Fruit fly (Drosophila melanogaster) whole organism, embryonic: Measurements from ENCODE around the gene simj.

ENCODE experiments used
- Abd-B ChIP-seq: fragments of 200-800 bp; sonication (Bioruptor generic); optimal IDR thresholded peaks from 2 replicates; lab custom pipeline; 2018; ENCODE audit warnings: missing biosample characterization, mild to moderate bottlenecking, missing genetic modification characterization, moderate library complexity
- Aef1 ChIP-seq: fragments of 200-800 bp; sonication (Bioruptor generic); IDR thresholded peaks from 3 replicates; pipeline ENCODE4 v1.3.6; 2022; ENCODE audit warnings: missing biosample characterization, missing genetic modification characterization
- B-H2 ChIP-seq: fragments of 200-800 bp; sonication (Bioruptor generic); optimal IDR thresholded peaks from 2 replicates; lab custom pipeline; 2018; ENCODE audit warnings: missing biosample characterization, mild to moderate bottlenecking, missing genetic modification characterization
- CG10147 ChIP-seq: fragments of 200-800 bp; sonication (Bioruptor generic); optimal IDR thresholded peaks from 2 replicates; lab custom pipeline; 2019; ENCODE audit warnings: missing biosample characterization, mild to moderate bottlenecking, missing genetic modification characterization, moderate library complexity
- CG10431 ChIP-seq: fragments of 200-800 bp; sonication (Bioruptor generic); optimal IDR thresholded peaks from 3 replicates; lab custom pipeline; 2018; ENCODE audit warnings: missing biosample characterization, mild to moderate bottlenecking, missing genetic modification characterization
- CG10654 ChIP-seq: fragments of 200-800 bp; sonication (Bioruptor generic); optimal IDR thresholded peaks from 2 replicates; lab custom pipeline; 2016; ENCODE audit warnings: missing biosample characterization, missing genetic modification characterization
- CG11398 ChIP-seq: fragments of 200-800 bp; sonication (Bioruptor generic); optimal IDR thresholded peaks from 2 replicates; lab custom pipeline; 2016; ENCODE audit warnings: missing biosample characterization, missing genetic modification characterization
- CG11560 ChIP-seq: fragments of 200-800 bp; sonication (Bioruptor generic); IDR thresholded peaks from 3 replicates; pipeline ENCODE4 v1.3.6; 2022; ENCODE audit warnings: missing biosample characterization, missing genetic modification characterization
- CG12219 ChIP-seq: fragments of 200-800 bp; sonication (Bioruptor generic); optimal IDR thresholded peaks from 3 replicates; lab custom pipeline; 2018; ENCODE audit warnings: missing biosample characterization, mild to moderate bottlenecking, missing genetic modification characterization
- CG14965 ChIP-seq: fragments of 200-800 bp; sonication (Bioruptor generic); optimal IDR thresholded peaks from 2 replicates; lab custom pipeline; 2016; ENCODE audit warnings: missing biosample characterization, missing genetic modification characterization, borderline replicate concordance
- CG17912 ChIP-seq: fragments of 200-800 bp; sonication (Bioruptor generic); optimal IDR thresholded peaks from 2 replicates; lab custom pipeline; 2018; ENCODE audit warnings: missing biosample characterization, mild to moderate bottlenecking, missing genetic modification characterization
- CG31224 ChIP-seq: fragments of 200-800 bp; sonication (Bioruptor generic); IDR thresholded peaks from 2 replicates; pipeline ENCODE4 v1.3.6; 2022; ENCODE audit warnings: missing biosample characterization, missing genetic modification characterization
- CG34422 ChIP-seq: fragments of 200-800 bp; sonication (Bioruptor generic); IDR thresholded peaks from 3 replicates; pipeline ENCODE4 v1.3.6; 2022; ENCODE audit warnings: missing biosample characterization, missing genetic modification characterization
- CG4424 ChIP-seq: fragments of 200-800 bp; sonication (Bioruptor generic); optimal IDR thresholded peaks from 3 replicates; lab custom pipeline; 2016; ENCODE audit warnings: missing biosample characterization, missing genetic modification characterization
- CG4730 ChIP-seq: fragments of 200-800 bp; sonication (Bioruptor generic); IDR thresholded peaks from 2 replicates; pipeline ENCODE4 v1.3.6; 2022; ENCODE audit warnings: missing biosample characterization, missing genetic modification characterization
- CG6654 ChIP-seq: fragments of 200-800 bp; sonication (Bioruptor generic); optimal IDR thresholded peaks from 2 replicates; lab custom pipeline; 2017; ENCODE audit warnings: missing biosample characterization, mild to moderate bottlenecking, missing genetic modification characterization
- CG6683 ChIP-seq: fragments of 200-800 bp; sonication (Bioruptor generic); optimal IDR thresholded peaks from 2 replicates; lab custom pipeline; 2017; ENCODE audit warnings: missing biosample characterization, mild to moderate bottlenecking, missing genetic modification characterization, missing genetic modification reagents
- CG7372 ChIP-seq: fragments of 200-800 bp; sonication (Bioruptor generic); IDR thresholded peaks from 2 replicates; pipeline ENCODE4 v1.3.6; 2022; ENCODE audit warnings: missing biosample characterization, missing genetic modification characterization
- CG7745 ChIP-seq: fragments of 200-800 bp; sonication (Bioruptor generic); optimal IDR thresholded peaks from 2 replicates; lab custom pipeline; 2018; ENCODE audit warnings: missing biosample characterization, mild to moderate bottlenecking, missing genetic modification characterization, moderate library complexity
- CG8388 ChIP-seq: fragments of 200-800 bp; sonication (Bioruptor generic); optimal IDR thresholded peaks from 2 replicates; lab custom pipeline; 2019; ENCODE audit warnings: missing biosample characterization, mild to moderate bottlenecking, missing genetic modification characterization, moderate library complexity
- D19B ChIP-seq: fragments of 200-800 bp; sonication (Bioruptor generic); optimal IDR thresholded peaks from 2 replicates; lab custom pipeline; 2017; ENCODE audit warnings: missing biosample characterization, mild to moderate bottlenecking, missing genetic modification characterization
- Dfd ChIP-seq, 2 experiments: fragments of >200 bp; optimal IDR thresholded peaks; 2 replicates each; lab custom pipeline; 2017; ENCODE audit warnings: missing biosample characterization in 2 of 2, missing genetic modification characterization in 2 of 2
- Dp ChIP-seq: fragments of 200-800 bp; sonication (Bioruptor generic); optimal IDR thresholded peaks from 2 replicates; lab custom pipeline; 2018; ENCODE audit warnings: missing biosample characterization, mild to moderate bottlenecking, missing genetic modification characterization, moderate library complexity
- Elba2 ChIP-seq: fragments of 200-800 bp; sonication (Bioruptor generic); optimal IDR thresholded peaks from 3 replicates; lab custom pipeline; 2016; ENCODE audit warnings: missing biosample characterization, missing genetic modification characterization
- HLH4C ChIP-seq: fragments of 200-800 bp; sonication (Bioruptor generic); IDR thresholded peaks from 3 replicates; pipeline ENCODE4 v1.3.6; 2022; ENCODE audit warnings: missing biosample characterization, missing genetic modification characterization; ENCODE audit not compliant: partially characterized antibody
- Hr78 ChIP-seq, 2 experiments: fragments of 200-800 bp in 1 of 2; fragments of >200 bp in 1 of 2; sonication (Bioruptor generic) in 1 of 2; optimal IDR thresholded peaks; 2 replicates each; lab custom pipeline; 2017 to 2019; ENCODE audit warnings: missing biosample characterization in 2 of 2, missing genetic modification characterization in 2 of 2, mild to moderate bottlenecking in 1 of 2, moderate library complexity in 1 of 2
- MESR4 ChIP-seq: fragments of 200-800 bp; sonication (Bioruptor generic); optimal IDR thresholded peaks from 2 replicates; lab custom pipeline; 2018; ENCODE audit warnings: missing biosample characterization, mild to moderate bottlenecking, missing genetic modification characterization, moderate library complexity
- Max ChIP-seq: fragments of 200-800 bp; sonication (Bioruptor generic); optimal IDR thresholded peaks from 2 replicates; lab custom pipeline; 2016; ENCODE audit warnings: missing biosample characterization, mild to moderate bottlenecking, missing genetic modification characterization
- Mes4 ChIP-seq: fragments of 200-800 bp; sonication (Bioruptor generic); optimal IDR thresholded peaks from 2 replicates; lab custom pipeline; 2016; ENCODE audit warnings: missing biosample characterization, missing genetic modification characterization
- Myb ChIP-seq: fragments of 200-800 bp; sonication (Bioruptor generic); optimal IDR thresholded peaks from 2 replicates; lab custom pipeline; 2016; ENCODE audit warnings: missing biosample characterization, missing genetic modification characterization
- Side ChIP-seq: fragments of 200-800 bp; sonication (Bioruptor generic); optimal IDR thresholded peaks from 2 replicates; lab custom pipeline; 2016; ENCODE audit warnings: missing biosample characterization, missing genetic modification characterization
- Sox100B ChIP-seq: fragments of 200-800 bp; sonication (Bioruptor generic); optimal IDR thresholded peaks from 3 replicates; lab custom pipeline; 2018; ENCODE audit warnings: missing biosample characterization, mild to moderate bottlenecking, missing genetic modification characterization
- TFAM ChIP-seq: fragments of 200-800 bp; sonication (Bioruptor generic); optimal IDR thresholded peaks from 2 replicates; lab custom pipeline; 2017; ENCODE audit warnings: missing biosample characterization, missing genetic modification characterization, inconsistent platforms
- Trl ChIP-seq, 3 experiments: fragments of >200 bp in 2 of 3; fragments of 200-800 bp in 1 of 3; sonication (Bioruptor generic) in 1 of 3; optimal IDR thresholded peaks; 2 replicates in 1 of 3; 3 replicates in 2 of 3; lab custom pipeline; 2016 to 2017; ENCODE audit warnings: missing biosample characterization in 1 of 3, missing genetic modification characterization in 1 of 3
- ash1 ChIP-seq: fragments of 200-800 bp; sonication (Bioruptor generic); optimal IDR thresholded peaks from 2 replicates; lab custom pipeline; 2018; ENCODE audit warnings: missing biosample characterization, mild to moderate bottlenecking, missing genetic modification characterization
- crc ChIP-seq: fragments of 200-800 bp; sonication (Bioruptor generic); optimal IDR thresholded peaks from 2 replicates; lab custom pipeline; 2016; ENCODE audit warnings: missing biosample characterization, missing genetic modification characterization
- dysf ChIP-seq: fragments of 200-800 bp; sonication (Bioruptor generic); IDR thresholded peaks from 3 replicates; pipeline ENCODE4 v1.3.6; 2022; ENCODE audit warnings: missing biosample characterization, missing genetic modification characterization
- eve ChIP-seq, 2 experiments: fragments of >200 bp; optimal IDR thresholded peaks; 2 replicates each; lab custom pipeline; 2017; ENCODE audit warnings: missing biosample characterization in 2 of 2, missing genetic modification characterization in 2 of 2
- gem ChIP-seq: fragments of 200-800 bp; sonication (Bioruptor generic); optimal IDR thresholded peaks from 2 replicates; lab custom pipeline; 2019; ENCODE audit warnings: missing biosample characterization, mild to moderate bottlenecking, missing genetic modification characterization, moderate library complexity
- gsb-n ChIP-seq: fragments of 200-800 bp; sonication (Bioruptor generic); optimal IDR thresholded peaks from 3 replicates; lab custom pipeline; 2018; ENCODE audit warnings: missing biosample characterization, mild to moderate bottlenecking, missing genetic modification characterization
- gt ChIP-seq: fragments of 200-800 bp; sonication (Bioruptor generic); IDR thresholded peaks from 2 replicates; pipeline ENCODE4 v1.3.6; 2022; ENCODE audit warnings: missing biosample characterization, missing genetic modification characterization
- lilli ChIP-seq: fragments of 200-800 bp; sonication (Bioruptor generic); optimal IDR thresholded peaks from 3 replicates; lab custom pipeline; 2016; ENCODE audit warnings: missing biosample characterization, missing genetic modification characterization
- nerfin-2 ChIP-seq: fragments of 200-800 bp; sonication (Bioruptor generic); IDR thresholded peaks from 2 replicates; pipeline ENCODE4 v1.3.6; 2022; ENCODE audit warnings: missing biosample characterization, missing genetic modification characterization; ENCODE audit not compliant: partially characterized antibody
- odd ChIP-seq: fragments of 200-800 bp; sonication (Bioruptor generic); optimal IDR thresholded peaks from 2 replicates; lab custom pipeline; 2017; ENCODE audit warnings: missing biosample characterization, mild to moderate bottlenecking, missing genetic modification characterization
- pfk ChIP-seq: fragments of 200-800 bp; sonication (Bioruptor generic); optimal IDR thresholded peaks from 2 replicates; lab custom pipeline; 2018; ENCODE audit warnings: missing biosample characterization, mild to moderate bottlenecking, missing genetic modification characterization, moderate library complexity
- schlank ChIP-seq: fragments of 200-800 bp; sonication (Bioruptor generic); optimal IDR thresholded peaks from 2 replicates; lab custom pipeline; 2018; ENCODE audit warnings: missing biosample characterization, mild to moderate bottlenecking, missing genetic modification characterization
- stwl ChIP-seq: fragments of 200-800 bp; sonication (Bioruptor generic); optimal IDR thresholded peaks from 3 replicates; lab custom pipeline; 2018; ENCODE audit warnings: missing biosample characterization, mild to moderate bottlenecking, missing genetic modification characterization, moderate library complexity

simj gene

DNA sequence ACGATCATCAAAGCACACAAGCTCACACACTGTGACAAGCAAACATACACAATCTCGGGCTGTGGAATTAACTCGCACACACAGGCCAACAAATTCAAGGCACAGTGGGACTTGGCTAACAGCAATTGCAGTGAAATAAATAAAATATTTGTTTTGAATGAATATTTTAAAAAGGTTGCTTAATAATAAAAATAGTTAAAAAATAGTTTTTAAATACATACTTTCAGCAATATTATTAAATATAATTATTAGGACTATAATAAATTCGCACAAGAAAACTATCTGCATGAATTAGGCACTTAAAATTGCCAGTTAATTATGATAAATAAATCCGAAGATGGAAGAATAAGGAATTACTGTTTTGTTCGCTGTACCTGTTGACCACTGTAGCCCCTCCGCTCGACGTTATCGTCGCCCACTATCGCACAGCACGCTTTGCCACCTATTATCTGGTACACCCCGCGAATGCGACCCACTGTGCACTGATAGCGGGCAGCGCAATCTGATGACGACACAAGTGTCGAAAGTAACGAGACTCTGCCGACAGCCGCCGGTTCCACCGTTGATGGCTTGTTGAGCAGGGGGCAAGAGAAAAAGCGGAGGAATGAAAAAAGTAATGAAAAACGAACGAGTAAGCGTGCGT, 18.3 kb downstream of the simj start (continued):
- peak; percentile 94 for TF ChIP-seq D19B (GFP tag; lab: Kevin White, UChicago)
- TF ChIP-seq Elba2 (GFP tag; lab: Kevin White, UChicago): peak; percentile 37
- TF ChIP-seq Hr78 (GFP tag; optimal IDR thresholded peaks at IDR 0.05; lab: Kevin White, UChicago): peak in 1 of 2 experiments; percentile 91
- peak; percentile 58 for TF ChIP-seq Side (GFP tag; lab: Kevin White, UChicago)
- TF ChIP-seq CG7745 (tag; lab: Kevin White, UChicago): no peak
- peak; percentile 91 for TF ChIP-seq CG6654 (GFP tag; lab: Kevin White, UChicago)
- TF ChIP-seq CG7372 (GFP tag; lab: Robert Waterston, UW): peak; percentile 97

DNA sequence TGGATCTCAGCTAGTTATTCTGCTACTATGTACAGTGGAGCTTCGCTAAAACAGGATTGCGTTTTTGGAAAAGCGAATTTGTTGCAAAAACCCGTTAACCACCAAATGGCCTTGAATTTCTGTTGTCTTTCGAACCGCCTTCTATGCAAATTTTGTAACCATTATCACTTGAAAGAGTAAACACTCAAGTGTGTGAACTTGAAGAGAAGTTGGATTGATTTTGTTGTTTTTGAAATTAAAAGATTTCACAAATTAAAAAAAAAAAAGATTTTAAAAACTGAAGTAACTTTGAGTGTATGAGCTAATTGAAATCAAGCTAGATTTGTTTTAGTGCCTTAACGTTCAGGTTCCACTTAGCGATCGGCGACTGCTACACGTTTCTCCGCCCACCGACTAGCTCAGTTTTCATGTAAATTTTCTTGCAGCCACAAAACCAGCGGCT, 19.4 kb downstream of the simj start:
- TF ChIP-seq eve (GFP tag; optimal IDR thresholded peaks at IDR 0.05; lab: Kevin White, UChicago): no peak
- no peak for TF ChIP-seq pfk
- no peak for TF ChIP-seq HLH4C (GFP tag; lab: Robert Waterston, UW)
- peak; percentile 72 for TF ChIP-seq CG4424 (GFP tag; lab: Kevin White, UChicago)
- no peak for TF ChIP-seq Max
- TF ChIP-seq schlank (tag; lab: Kevin White, UChicago): no peak
- no peak for TF ChIP-seq crc (GFP tag; lab: Kevin White, UChicago)
- TF ChIP-seq B-H2 (GFP tag; lab: Kevin White, UChicago): no peak
- peak; percentile 61; the same call in 1 of the 3 replicates for TF ChIP-seq CG11560
- peak; percentile 41 for TF ChIP-seq Myb
- TF ChIP-seq CG34422 (GFP tag; lab: Robert Waterston, UW): peak; percentile 58
- TF ChIP-seq Mes4 (GFP tag; lab: Kevin White, UChicago): peak; percentile 59
- no peak for TF ChIP-seq CG11398 (GFP tag; lab: Kevin White, UChicago)
- TF ChIP-seq CG10147 (GFP tag; lab: Kevin White, UChicago): peak; percentile 54
- peak; percentile 8 for TF ChIP-seq ash1 (GFP tag; lab: Kevin White, UChicago)
- peak; percentile 41; the same call in 1 of the 2 replicates for TF ChIP-seq gt (GFP tag; lab: Robert Waterston, UW)
- TF ChIP-seq MESR4 (GFP tag; lab: Kevin White, UChicago): no peak
- TF ChIP-seq CG8388: peak; percentile 58
- peak; percentile 80 for TF ChIP-seq dysf (GFP tag; lab: Robert Waterston, UW)
- TF ChIP-seq CG17912 (GFP tag; lab: Kevin White, UChicago): no peak
- peak; percentile 18 for TF ChIP-seq CG6683
- TF ChIP-seq lilli: peak; percentile 36
- TF ChIP-seq Dp (GFP tag; lab: Kevin White, UChicago): no peak
- TF ChIP-seq CG10431 (GFP tag; lab: Kevin White, UChicago): no peak
- TF ChIP-seq odd (GFP tag; lab: Kevin White, UChicago): peak; percentile 26
- no peak for TF ChIP-seq Abd-B (GFP tag; lab: Kevin White, UChicago)
- TF ChIP-seq CG10654 (GFP tag; lab: Kevin White, UChicago): peak; percentile 61
- TF ChIP-seq CG14965 (GFP tag; lab: Kevin White, UChicago): peak; percentile 16
- TF ChIP-seq CG12219 (GFP tag; lab: Kevin White, UChicago): no peak
- TF ChIP-seq Sox100B: peak; percentile 85
- TF ChIP-seq Side (GFP tag; lab: Kevin White, UChicago): peak; percentile 77
- no peak for TF ChIP-seq CG31224 (GFP tag; lab: Robert Waterston, UW)
- peak; percentile 1 for TF ChIP-seq gsb-n
- no peak for TF ChIP-seq Dfd (GFP tag; optimal IDR thresholded peaks at IDR 0.05; lab: Kevin White, UChicago)
- peak; percentile 83 for TF ChIP-seq gem
- TF ChIP-seq TFAM (GFP tag; lab: Kevin White, UChicago): no peak
- TF ChIP-seq Aef1 (GFP tag; lab: Robert Waterston, UW): no peak; the same call in 2 of the 3 replicates
- no peak for TF ChIP-seq Trl (optimal IDR thresholded peaks at IDR 0.05; lab: Kevin White, UChicago)
- peak; percentile 82 for TF ChIP-seq Trl (GFP tag; optimal IDR thresholded peaks at IDR 0.05; lab: Kevin White, UChicago)
- no peak for TF ChIP-seq stwl (tag; lab: Kevin White, UChicago)
- TF ChIP-seq CG4730 (GFP tag; lab: Robert Waterston, UW): 0 out of 2 replicates have a peak, but pooled peaks have one; percentile 34
- no peak for TF ChIP-seq nerfin-2 (GFP tag; lab: Robert Waterston, UW)
